Worm (Caenorhabditis elegans) whole organism, L4/young adult: ENCODE results near the gene D1079.1.

Experiments used
- W03F9.2 ChIP-seq: fragments of 150-350 bp; optimal IDR thresholded peaks from 2 replicates; lab custom pipeline; 2014; ENCODE audit warnings: missing biosample characterization, missing genetic modification characterization
- dao-5 ChIP-seq: sonication (generic microtip); optimal IDR thresholded peaks from 2 replicates; lab custom pipeline; 2016; ENCODE audit warnings: missing genotype, missing genetic modification characterization, moderate library complexity, missing compliant biosample characterization
- him-1 ChIP-seq: sonication (generic microtip); optimal IDR thresholded peaks from 2 replicates; lab custom pipeline; 2016; ENCODE audit warnings: missing genotype, missing genetic modification reagents, missing genetic modification characterization, missing compliant biosample characterization

- TF ChIP-seq him-1 (tag; lab: Kevin White, UChicago) (no peak), W03F9.2 (tag; lab: Kevin White, UChicago) (no peak), dao-5 (tag; lab: Kevin White, UChicago) (no peak)
These were observed 54.9 kb downstream of the D1079.1 start, which contains the start of gene aps-2 for ce11 chrX:4457853-4458322.
